Worm (Caenorhabditis elegans): ENCODE measurements around the gene ceh-89.

DNA sequence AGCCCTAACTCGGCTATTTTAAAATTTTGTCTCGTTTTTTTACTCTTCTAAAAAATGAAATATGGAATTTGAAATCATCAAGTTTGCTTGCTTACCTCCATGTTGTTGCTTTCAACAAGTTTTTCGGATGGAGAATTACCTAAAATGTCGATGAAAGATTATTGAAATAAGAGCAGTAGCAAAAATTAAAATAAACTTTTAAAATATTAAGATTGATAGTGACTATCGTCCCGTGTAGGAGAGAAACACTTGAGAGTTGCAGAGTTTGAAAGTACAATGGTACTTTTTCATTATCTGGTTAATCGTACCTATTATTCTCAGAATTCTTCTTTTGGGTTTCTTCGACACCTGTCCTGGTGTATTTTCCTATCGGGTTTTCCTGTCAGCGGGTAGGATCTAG, 15.2 kb downstream of the ceh-89 start, which contains the start of gene ceh-90:
- TF ChIP-seq nhr-120 (GFP tag; IDR thresholded peaks at IDR 0.05): no peak
- no peak for TF ChIP-seq nfya-1 (tag; optimal IDR thresholded peaks at IDR 0.05; ENCODE audit: borderline replicate concordance, insufficient read depth)
- TF ChIP-seq egl-18 (GFP tag; IDR thresholded peaks at IDR 0.05): no peak
- TF ChIP-seq efl-1 (GFP tag; optimal IDR thresholded peaks at IDR 0.05): no peak
- TF ChIP-seq hmg-20 (GFP tag; IDR thresholded peaks at IDR 0.05): no peak
- no peak for TF ChIP-seq mxl-1 (tag; optimal IDR thresholded peaks at IDR 0.05)
- no peak for TF ChIP-seq unc-130 (GFP tag; optimal IDR thresholded peaks at IDR 0.05)

All from whole organism, young adult.